Fruit fly (Drosophila melanogaster) whole organism, adult: ENCODE measurements around the gene CG11768.

Experiments
- CG12768 ChIP-seq: fragments of 200-800 bp; sonication (Bioruptor generic); optimal IDR thresholded peaks from 2 replicates; lab custom pipeline; 2017; ENCODE audit warnings: missing biosample characterization, missing genetic modification characterization, mild to moderate bottlenecking, moderate library complexity, missing genetic modification reagents
- CG1620 ChIP-seq: fragments of 200-800 bp; sonication (Bioruptor generic); optimal IDR thresholded peaks from 2 replicates; lab custom pipeline; 2016; ENCODE audit warnings: missing biosample characterization, missing genetic modification characterization
- CG33017 ChIP-seq: fragments of 200-800 bp; sonication (Bioruptor generic); optimal IDR thresholded peaks from 2 replicates; lab custom pipeline; 2018; ENCODE audit warnings: missing biosample characterization, mild to moderate bottlenecking, missing genetic modification characterization, moderate library complexity
- CG5204 ChIP-seq: fragments of 200-800 bp; sonication (Bioruptor generic); optimal IDR thresholded peaks from 2 replicates; lab custom pipeline; 2016; ENCODE audit warnings: missing biosample characterization, missing genetic modification characterization
- CG7045 ChIP-seq: fragments of 200-800 bp; sonication (Bioruptor generic); optimal IDR thresholded peaks from 2 replicates; lab custom pipeline; 2017; ENCODE audit warnings: missing biosample characterization, mild to moderate bottlenecking, missing genetic modification characterization
- CG7101 ChIP-seq: fragments of 200-800 bp; sonication (Bioruptor generic); optimal IDR thresholded peaks from 2 replicates; lab custom pipeline; 2018; ENCODE audit warnings: missing biosample characterization, mild to moderate bottlenecking, missing genetic modification characterization, moderate library complexity
- Clk ChIP-seq: fragments of 200-800 bp; sonication (Bioruptor generic); optimal IDR thresholded peaks from 2 replicates; lab custom pipeline; 2017; ENCODE audit warnings: missing biosample characterization, missing genetic modification characterization
- Crg-1 ChIP-seq: fragments of 200-800 bp; sonication (Bioruptor generic); optimal IDR thresholded peaks from 2 replicates; lab custom pipeline; 2016; ENCODE audit warnings: missing biosample characterization, missing genetic modification characterization
- cic ChIP-seq: fragments of 200-800 bp; sonication (Bioruptor generic); optimal IDR thresholded peaks from 2 replicates; lab custom pipeline; 2017; ENCODE audit warnings: missing biosample characterization, mild to moderate bottlenecking, missing genetic modification characterization, moderate library complexity
- kay ChIP-seq: fragments of 200-800 bp; sonication (Bioruptor generic); peaks from one replicate; lab custom pipeline; 2016; ENCODE audit warnings: missing biosample characterization, missing genetic modification characterization, borderline replicate concordance
- ovo ChIP-seq: fragments of 200-800 bp; sonication (Bioruptor generic); optimal IDR thresholded peaks from 2 replicates; lab custom pipeline; 2016; ENCODE audit warnings: missing biosample characterization, missing genetic modification characterization
- tj ChIP-seq: fragments of 200-800 bp; sonication (Bioruptor generic); optimal IDR thresholded peaks from 3 replicates; lab custom pipeline; 2017; ENCODE audit warnings: missing biosample characterization, mild to moderate bottlenecking, missing genetic modification characterization, moderate library complexity

- TF ChIP-seq Clk (no peak), ovo (GFP tag; lab: Kevin White, UChicago) (no peak), CG33017 (tag; lab: Kevin White, UChicago) (no peak), CG5204 (GFP tag; lab: Kevin White, UChicago) (no peak), CG1620 (GFP tag; lab: Kevin White, UChicago) (no peak), tj (GFP tag; lab: Kevin White, UChicago) (no peak), kay (GFP tag; lab: Kevin White, UChicago) (no peak), Crg-1 (GFP tag; lab: Kevin White, UChicago) (no peak), CG7045 (GFP tag; lab: Kevin White, UChicago) (no peak), CG12768 (GFP tag; lab: Kevin White, UChicago) (no peak), cic (GFP tag; lab: Kevin White, UChicago) (no peak), CG7101 (tag; lab: Kevin White, UChicago) (no peak)
Observed at dm6 chr3R:8701197-8701596, 66.8 kb downstream of the CG11768 start.
